Fruit fly (Drosophila melanogaster) whole organism, prepupa: ENCODE data around the gene CG9393.

Experiments used
- CG4318 ChIP-seq: fragments of 200-800 bp; sonication (Bioruptor generic); optimal IDR thresholded peaks from 3 replicates; lab custom pipeline; 2017; ENCODE audit warnings: missing biosample characterization, mild to moderate bottlenecking, missing genetic modification characterization
- Eip93F ChIP-seq: fragments of 200-800 bp; sonication (Bioruptor generic); optimal IDR thresholded peaks from 2 replicates; lab custom pipeline; 2016; ENCODE audit warnings: missing biosample characterization, mild to moderate bottlenecking, missing genetic modification characterization
- Ets21C ChIP-seq: fragments of 200-800 bp; sonication (Bioruptor generic); optimal IDR thresholded peaks from 3 replicates; lab custom pipeline; 2016; ENCODE audit warnings: missing biosample characterization, missing genetic modification characterization
- OdsH ChIP-seq: fragments of 200-800 bp; sonication (Bioruptor generic); optimal IDR thresholded peaks from 3 replicates; lab custom pipeline; 2016; ENCODE audit warnings: missing biosample characterization, missing genetic modification characterization
- achi ChIP-seq: fragments of 200-800 bp; sonication (Bioruptor generic); optimal IDR thresholded peaks from 3 replicates; lab custom pipeline; 2016; ENCODE audit warnings: missing biosample characterization, missing genetic modification characterization
- fd85E ChIP-seq: fragments of 200-800 bp; sonication (Bioruptor generic); optimal IDR thresholded peaks from 3 replicates; lab custom pipeline; 2016; ENCODE audit warnings: missing biosample characterization, missing genetic modification characterization
- vri ChIP-seq: fragments of 200-800 bp; sonication (Bioruptor generic); optimal IDR thresholded peaks from 3 replicates; lab custom pipeline; 2016; ENCODE audit warnings: missing biosample characterization, mild to moderate bottlenecking, missing genetic modification characterization

dm6 chr3R:9595681-9596357 is 32.3 kb upstream of the CG9393 start:
- TF ChIP-seq Eip93F (no peak), vri (GFP tag; lab: Kevin White, UChicago) (no peak), CG4318 (GFP tag; lab: Kevin White, UChicago) (no peak), OdsH (GFP tag; lab: Kevin White, UChicago) (no peak), achi (GFP tag; lab: Kevin White, UChicago) (no peak), fd85E (GFP tag; lab: Kevin White, UChicago) (no peak), Ets21C (GFP tag; lab: Kevin White, UChicago) (no peak)
